Fruit fly (Drosophila melanogaster): Measurements from ENCODE around the gene Ugalt.
A peak's percentile ranks its signal among the peaks of the same experiment; 100 is the strongest.

The Ugalt gene

dm6 chrX:2659430-2660075 is 44.1 kb downstream of the Ugalt start (continued):
- TF ChIP-seq CG16779 (GFP tag; IDR thresholded peaks at IDR 0.05) (no peak), GATAe (GFP tag; conservative IDR thresholded peaks at IDR 0.05) (no peak), ranshi (GFP tag; IDR thresholded peaks at IDR 0.05) (no peak), mam (GFP tag; optimal IDR thresholded peaks at IDR 0.05) (no peak), pita (GFP tag; optimal IDR thresholded peaks at IDR 0.05) (no peak), sug (tag; optimal IDR thresholded peaks at IDR 0.05) (no peak), Max (GFP tag; optimal IDR thresholded peaks at IDR 0.05) (no peak), CG8478 (optimal IDR thresholded peaks at IDR 0.05) (no peak), chm (GFP tag; IDR thresholded peaks at IDR 0.05) (no peak), Mrtf (GFP tag; IDR thresholded peaks at IDR 0.05) (no peak), Pdp1 (GFP tag; optimal IDR thresholded peaks at IDR 0.05) (no peak), E2f1 (GFP tag; IDR thresholded peaks at IDR 0.05) (no peak), CG2199 (GFP tag; IDR thresholded peaks at IDR 0.05) (no peak), bowl (GFP tag; IDR thresholded peaks at IDR 0.05) (no peak), chinmo (GFP tag; IDR thresholded peaks at IDR 0.05; ENCODE audit: partially characterized antibody) (no peak), shn (GFP tag; optimal IDR thresholded peaks at IDR 0.05) (no peak), Blimp-1 (GFP tag; optimal IDR thresholded peaks at IDR 0.05) (no peak), Doc2 (GFP tag; IDR thresholded peaks at IDR 0.05) (no peak), oc (tag; optimal IDR thresholded peaks at IDR 0.05) (no peak), CG10959 (GFP tag; IDR thresholded peaks at IDR 0.05) (0 out of 2 replicates have a peak, but pooled peaks have one; percentile 23), fd64A (GFP tag; optimal IDR thresholded peaks at IDR 0.05) (no peak), CG1024 (GFP tag; IDR thresholded peaks at IDR 0.05) (no peak), CG18262 (tag; optimal IDR thresholded peaks at IDR 0.05) (peak; percentile 6), her (GFP tag; optimal IDR thresholded peaks at IDR 0.05) (no peak), dmrt11E (tag; optimal IDR thresholded peaks at IDR 0.05) (no peak), sens (GFP tag) (peak; percentile 79), Vsx1 (GFP tag; optimal IDR thresholded peaks at IDR 0.05) (no peak), gce (GFP tag; IDR thresholded peaks at IDR 0.05) (no peak), Rx (GFP tag; IDR thresholded peaks at IDR 0.05) (no peak), sob (GFP tag; IDR thresholded peaks at IDR 0.05) (no peak), Neu2 (GFP tag; optimal IDR thresholded peaks at IDR 0.05; ENCODE audit: borderline replicate concordance) (no peak), CG16863 (GFP tag; optimal IDR thresholded peaks at IDR 0.05) (no peak), bsh (GFP tag; optimal IDR thresholded peaks at IDR 0.05) (peak in 1 of 2 experiments; percentile 8), odd (GFP tag; optimal IDR thresholded peaks at IDR 0.05) (no peak), lilli (GFP tag; optimal IDR thresholded peaks at IDR 0.05) (no peak), CG7271 (tag; optimal IDR thresholded peaks at IDR 0.05) (no peak), bcd (GFP tag; optimal IDR thresholded peaks at IDR 0.05) (no peak), klu (GFP tag; IDR thresholded peaks at IDR 0.05) (no peak), usp (GFP tag; optimal IDR thresholded peaks at IDR 0.05) (no peak), Nf-YA (GFP tag; IDR thresholded peaks at IDR 0.05) (no peak), CG5953 (GFP tag; IDR thresholded peaks at IDR 0.05) (no peak), CG3065 (GFP tag; optimal IDR thresholded peaks at IDR 0.05) (no peak), CG10366 (GFP tag; IDR thresholded peaks at IDR 0.05) (no peak), CG8089 (GFP tag; optimal IDR thresholded peaks at IDR 0.05) (no peak), phol (tag; optimal IDR thresholded peaks at IDR 0.05) (peak; percentile 16), CG16813 (GFP tag; IDR thresholded peaks at IDR 0.05; ENCODE audit: partially characterized antibody) (no peak), Drgx (GFP tag; IDR thresholded peaks at IDR 0.05) (peak; percentile 58), CG17385 (GFP tag; optimal IDR thresholded peaks at IDR 0.05) (no peak), pho (GFP tag; optimal IDR thresholded peaks at IDR 0.05) (no peak), CG4424 (GFP tag; optimal IDR thresholded peaks at IDR 0.05) (no peak), CG11560 (tag; IDR thresholded peaks at IDR 0.05) (no peak), tgo (GFP tag; IDR thresholded peaks at IDR 0.05) (no peak)

Data from whole organism, embryonic.